Fruit fly (Drosophila melanogaster): ENCODE measurements around the gene CG15553.

CG15553 gene

dm6 chr3R:31134056-31134455, 33.1 kb upstream of the CG15553 start, which contains the start of gene Gycbeta100B (continued):
- TF ChIP-seq topi (GFP tag; optimal IDR thresholded peaks at IDR 0.05), result peak; percentile 5
- peak; percentile 10 for TF ChIP-seq CG6276 (GFP tag; optimal IDR thresholded peaks at IDR 0.05)
- TF ChIP-seq CG11762 (GFP tag; optimal IDR thresholded peaks at IDR 0.05; ENCODE audit: insufficient read depth), result no peak
- TF ChIP-seq Eip93F (GFP tag; optimal IDR thresholded peaks at IDR 0.05), result no peak
- peak; percentile 7 for TF ChIP-seq Eip75B (GFP tag; optimal IDR thresholded peaks at IDR 0.05)
- TF ChIP-seq CG6808 (GFP tag; optimal IDR thresholded peaks at IDR 0.05), result peak; percentile 25
- no peak for TF ChIP-seq CG31627 (GFP tag; optimal IDR thresholded peaks at IDR 0.05)
- TF ChIP-seq Ets96B (tag; optimal IDR thresholded peaks at IDR 0.05), result peak; percentile 29
- TF ChIP-seq salr (GFP tag; optimal IDR thresholded peaks at IDR 0.05), result no peak
- TF ChIP-seq CG11902 (GFP tag; optimal IDR thresholded peaks at IDR 0.05), result no peak
- peak; percentile 34; the same call in 2 of the 3 replicates for TF ChIP-seq eg (GFP tag; IDR thresholded peaks at IDR 0.05)
- peak; percentile 59 for TF ChIP-seq Eip78C (GFP tag)
- peak; percentile 20 for TF ChIP-seq CG3032 (tag; optimal IDR thresholded peaks at IDR 0.05)
- TF ChIP-seq spab (GFP tag; optimal IDR thresholded peaks at IDR 0.05), result no peak
- TF ChIP-seq ss (GFP tag; optimal IDR thresholded peaks at IDR 0.05), result peak in 1 of 2 experiments; percentile 42
- peak; percentile 42 for TF ChIP-seq achi (GFP tag; optimal IDR thresholded peaks at IDR 0.05)
- no peak for TF ChIP-seq CG8632 (GFP tag; optimal IDR thresholded peaks at IDR 0.05)
- TF ChIP-seq Hr39 (GFP tag; optimal IDR thresholded peaks at IDR 0.05), result no peak
- TF ChIP-seq Hr4 (GFP tag; optimal IDR thresholded peaks at IDR 0.05), result peak; percentile 26
- peak; percentile 21 for TF ChIP-seq dac (GFP tag; optimal IDR thresholded peaks at IDR 0.05)
- no peak for TF ChIP-seq vri (GFP tag; optimal IDR thresholded peaks at IDR 0.05)
- TF ChIP-seq esn (GFP tag; optimal IDR thresholded peaks at IDR 0.05), result no peak
- TF ChIP-seq CG6163 (GFP tag; IDR thresholded peaks at IDR 0.05), result peak; percentile 63; the same call in 1 of the 3 replicates
- no peak for TF ChIP-seq dsx (GFP tag; optimal IDR thresholded peaks at IDR 0.05; ENCODE audit: poor library complexity, severe bottlenecking)
- no peak for TF ChIP-seq Lpt (GFP tag; optimal IDR thresholded peaks at IDR 0.05)
- TF ChIP-seq CG11294 (GFP tag; IDR thresholded peaks at IDR 0.05), result no peak
- peak; percentile 33 for TF ChIP-seq Met (GFP tag; optimal IDR thresholded peaks at IDR 0.05)
- peak; percentile 19 for TF ChIP-seq cyc (GFP tag; optimal IDR thresholded peaks at IDR 0.05)

dm6 chr3R:31130566-31130965, 29.6 kb upstream of the CG15553 start, which contains the start of gene Ktch:
Gene Ktch, minus strand, starts transcription at chr3R:31130666.
- TF ChIP-seq achi (GFP tag; optimal IDR thresholded peaks at IDR 0.05), result no peak
- TF ChIP-seq CG10669 (GFP tag; optimal IDR thresholded peaks at IDR 0.05), result no peak
- TF ChIP-seq CG10631 (GFP tag; optimal IDR thresholded peaks at IDR 0.05), result no peak
- no peak for TF ChIP-seq salr (GFP tag; optimal IDR thresholded peaks at IDR 0.05)

- TF ChIP-seq CG6792 (GFP tag; optimal IDR thresholded peaks at IDR 0.05) (no peak), fkh (GFP tag; optimal IDR thresholded peaks at IDR 0.05) (peak; percentile 60)
These were observed 26.4 kb upstream of the CG15553 start for dm6 chr3R:31127357-31127775.

- TF ChIP-seq Eip75B (GFP tag; optimal IDR thresholded peaks at IDR 0.05) (no peak), CG8632 (GFP tag; optimal IDR thresholded peaks at IDR 0.05) (no peak), CG8119 (GFP tag; IDR thresholded peaks at IDR 0.05) (no peak), dac (GFP tag; optimal IDR thresholded peaks at IDR 0.05) (no peak), Lpt (GFP tag; optimal IDR thresholded peaks at IDR 0.05) (no peak), CG11902 (GFP tag; optimal IDR thresholded peaks at IDR 0.05) (no peak)
These were observed 24.8 kb upstream of the CG15553 start, which contains the start of gene CG15554 for dm6 chr3R:31125746-31126199. Gene CG15554, plus strand, starts transcription at chr3R:31126149.

- TF ChIP-seq CG10631 (GFP tag; optimal IDR thresholded peaks at IDR 0.05), result no peak
These were observed 22.3 kb upstream of the CG15553 start, which contains the start of gene Prosalpha3T for dm6 chr3R:31123315-31123714. Gene Prosalpha3T, minus strand, starts transcription at chr3R:31123415.
